Worm (Caenorhabditis elegans): ENCODE results near the gene C06H5.14.
A peak's percentile ranks its signal among the peaks of the same experiment; 100 is the strongest.
"Not testable (repeated sequence)": the region's sequence is repeated elsewhere in the genome, so short reads cannot be mapped to it uniquely, and the experiment has no call there.

Gene C06H5.14

DNA sequence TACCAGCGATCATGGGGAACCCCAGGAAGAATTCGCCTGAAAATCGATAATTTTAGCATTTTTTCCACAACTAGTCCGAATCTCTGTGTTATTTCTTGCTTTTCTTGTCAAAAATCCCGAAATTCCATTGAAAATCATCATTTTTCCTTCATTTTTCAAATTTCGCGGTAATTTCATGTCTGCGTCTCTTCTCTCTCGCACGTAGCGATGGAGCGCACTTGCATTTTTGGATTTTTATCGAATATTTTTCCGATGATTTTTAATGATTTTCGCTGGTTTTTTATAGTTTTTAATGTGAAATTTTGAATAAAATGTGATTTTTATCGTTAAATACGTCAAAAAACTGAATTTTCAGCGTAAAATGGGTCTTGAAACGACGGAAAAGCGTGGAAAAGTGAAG is 17.5 kb downstream of the C06H5.14 start, which contains the start of gene E01B7.2 (continued):
- TF ChIP-seq attf-6 (GFP tag; IDR thresholded peaks at IDR 0.05) (no peak; the same call in 1 of the 2 replicates), hmg-20 (GFP tag; IDR thresholded peaks at IDR 0.05) (no peak), lsl-1 (GFP tag; optimal IDR thresholded peaks at IDR 0.05) (peak; percentile 56), nfya-2 (GFP tag; IDR thresholded peaks at IDR 0.05) (no peak), hrde-1 (tag; optimal IDR thresholded peaks at IDR 0.05; ENCODE audit: borderline replicate concordance) (no peak), tlf-1 (GFP tag; optimal IDR thresholded peaks at IDR 0.05) (peak; percentile 27), ceh-27 (GFP tag; optimal IDR thresholded peaks at IDR 0.05) (no peak), lsy-27 (tag; optimal IDR thresholded peaks at IDR 0.05; ENCODE audit: borderline replicate concordance, insufficient read depth) (no peak), madf-3 (GFP tag; IDR thresholded peaks at IDR 0.05) (no peak), him-1 (tag; optimal IDR thresholded peaks at IDR 0.05) (peak; percentile 36), aptf-3 (GFP tag; IDR thresholded peaks at IDR 0.05) (no peak), ccch-3 (GFP tag; optimal IDR thresholded peaks at IDR 0.05) (no peak), rec-8 (tag; optimal IDR thresholded peaks at IDR 0.05) (no peak), snpc-4 (GFP tag; optimal IDR thresholded peaks at IDR 0.05) (no peak), snpc-4 (tag; optimal IDR thresholded peaks at IDR 0.05) (peak in 3 of 4 experiments; percentile 3 to 60 (median 27)), nfyb-1 (GFP tag; IDR thresholded peaks at IDR 0.05) (peak; percentile 41; the same call in 1 of the 2 replicates), atf-7 (tag; optimal IDR thresholded peaks at IDR 0.05) (no peak), hlh-26 (GFP tag; conservative IDR thresholded peaks at IDR 0.05) (no peak), pbrm-1 (GFP tag; IDR thresholded peaks at IDR 0.05) (peak; percentile 60; the same call in 1 of the 2 replicates), efl-1 (GFP tag; optimal IDR thresholded peaks at IDR 0.05) (peak; percentile 88)

ce11 chrV:17924095-17925000 is 20.4 kb downstream of the C06H5.14 start, which contains the start of gene usp-50:
Gene usp-50, plus strand, starts transcription at chrV:17924916.
- TF ChIP-seq cebp-1 (GFP tag; IDR thresholded peaks at IDR 0.05), result not testable (repeated sequence)
- TF ChIP-seq cebp-1 (tag; optimal IDR thresholded peaks at IDR 0.05) (peak; percentile 49), xnd-1 (tag; optimal IDR thresholded peaks at IDR 0.05) (peak; percentile 88), madf-6 (GFP tag; IDR thresholded peaks at IDR 0.05) (peak; percentile 81), F33H1.4 (GFP tag; IDR thresholded peaks at IDR 0.05) (peak; percentile 85), D2030.7 (GFP tag; IDR thresholded peaks at IDR 0.05) (0 out of 2 replicates have a peak, but pooled peaks have one; percentile 14), him-1 (tag; optimal IDR thresholded peaks at IDR 0.05) (peak; percentile 14), madf-8 (GFP tag; conservative IDR thresholded peaks at IDR 0.05) (peak; percentile 53), mcd-1 (GFP tag; IDR thresholded peaks at IDR 0.05) (peak; percentile 41; the same call in 1 of the 2 replicates), lsl-1 (GFP tag; optimal IDR thresholded peaks at IDR 0.05) (peak; percentile 83)

DNA sequence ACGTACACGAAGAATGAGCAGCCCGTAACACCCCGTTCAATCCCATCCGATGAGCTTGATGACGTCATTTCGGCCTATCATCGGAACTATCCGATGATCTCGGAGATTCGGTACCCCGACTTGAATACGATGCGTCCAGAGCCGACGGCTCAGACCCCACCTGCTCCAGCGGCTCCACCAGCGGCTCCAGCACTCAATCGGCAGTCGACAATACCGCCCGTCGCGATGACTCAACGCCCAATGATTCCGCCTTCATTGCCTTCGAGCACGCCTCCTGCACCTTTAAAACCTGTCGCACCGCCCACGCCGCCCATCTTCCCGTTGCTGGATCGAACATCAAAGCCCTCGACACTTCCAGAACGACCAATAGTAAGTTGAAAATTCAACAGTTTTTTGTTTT is 24.2 kb downstream of the C06H5.14 start:
- no peak for TF ChIP-seq snpc-3.4 (tag; optimal IDR thresholded peaks at IDR 0.05)
- TF ChIP-seq zfh-2 (GFP tag; conservative IDR thresholded peaks at IDR 0.05), result peak; percentile 91
- TF ChIP-seq lag-1 (GFP tag; IDR thresholded peaks at IDR 0.05), result no peak
- no peak for TF ChIP-seq nhr-27 (tag; optimal IDR thresholded peaks at IDR 0.05)
- TF ChIP-seq pbrm-1 (GFP tag; IDR thresholded peaks at IDR 0.05), result no peak
- TF ChIP-seq sea-2 (GFP tag; IDR thresholded peaks at IDR 0.05), result no peak
- TF ChIP-seq ztf-18 (tag; optimal IDR thresholded peaks at IDR 0.05), result no peak
- no peak for TF ChIP-seq efl-1 (GFP tag; optimal IDR thresholded peaks at IDR 0.05)
- peak; percentile 48; the same call in 1 of the 2 replicates for TF ChIP-seq egrh-3 (GFP tag; IDR thresholded peaks at IDR 0.05)
- TF ChIP-seq ztf-3 (GFP tag; optimal IDR thresholded peaks at IDR 0.05), result no peak
- TF ChIP-seq hrde-1 (tag; optimal IDR thresholded peaks at IDR 0.05; ENCODE audit: borderline replicate concordance), result no peak
- TF ChIP-seq dox-1 (GFP tag; IDR thresholded peaks at IDR 0.05), result no peak
